Worm (Caenorhabditis elegans) whole organism, L4/young adult: ENCODE measurements around the gene srw-94.

ENCODE experiments used
- dao-5 ChIP-seq: sonication (generic microtip); optimal IDR thresholded peaks from 2 replicates; lab custom pipeline; 2016; ENCODE audit warnings: missing genotype, missing genetic modification characterization, moderate library complexity, missing compliant biosample characterization
- him-1 ChIP-seq: sonication (generic microtip); optimal IDR thresholded peaks from 2 replicates; lab custom pipeline; 2016; ENCODE audit warnings: missing genotype, missing genetic modification reagents, missing genetic modification characterization, missing compliant biosample characterization

- TF ChIP-seq him-1 (tag; lab: Kevin White, UChicago) (no peak), dao-5 (no peak)
Measured at ce11 chrIV:4827219-4827618, 12.9 kb downstream of the srw-94 start, which contains the start of gene mpz-4.
